Worm (Caenorhabditis elegans) whole organism, L4 larva: ENCODE results near the gene orc-3.
A peak's percentile ranks its signal among the peaks of the same experiment; 100 is the strongest.

Source experiments
- F37D6.2 ChIP-seq: sonication (generic microtip); optimal IDR thresholded peaks from 2 replicates; lab custom pipeline; 2016; ENCODE audit warnings: mild to moderate bottlenecking, missing genetic modification characterization, missing compliant biosample characterization
- R02D3.7 ChIP-seq: fragments of 150-350 bp; sonication (generic microtip); optimal IDR thresholded peaks from 3 replicates; lab custom pipeline; 2014; ENCODE audit warnings: missing biosample characterization, missing genetic modification characterization
- T20F7.1 ChIP-seq: fragments of 200-800 bp; sonication (Bioruptor generic); optimal IDR thresholded peaks from 2 replicates; lab custom pipeline; 2018; ENCODE audit warnings: mild to moderate bottlenecking, missing genetic modification characterization, missing compliant biosample characterization
- Y105C5A.15 ChIP-seq: fragments of 200-800 bp; sonication (Bioruptor generic); IDR thresholded peaks from 2 replicates; pipeline ENCODE4 v1.3.6; 2022; ENCODE audit warnings: missing genetic modification characterization, missing compliant biosample characterization
- Y48G9A.11 ChIP-seq: fragments of 200-800 bp; sonication (Bioruptor generic); IDR thresholded peaks from 2 replicates; pipeline ENCODE4 v1.3.6; 2022; ENCODE audit warnings: missing genetic modification reagents, missing genetic modification characterization, missing compliant biosample characterization
- Y75B8A.6 ChIP-seq: fragments of 200-800 bp; sonication (Bioruptor generic); IDR thresholded peaks from 2 replicates; pipeline ENCODE4 v1.3.6; 2022; ENCODE audit warnings: missing genetic modification reagents, missing genetic modification characterization, missing compliant biosample characterization
- attf-4 ChIP-seq: sonication (generic microtip); optimal IDR thresholded peaks from 3 replicates; lab custom pipeline; 2017; ENCODE audit warnings: missing biosample characterization, missing genetic modification characterization
- ceh-44 ChIP-seq: fragments of 200-800 bp; sonication (Bioruptor generic); IDR thresholded peaks from 2 replicates; pipeline ENCODE4 v1.3.6; 2022; ENCODE audit warnings: missing genetic modification reagents, missing genetic modification characterization, missing compliant biosample characterization
- daf-16 ChIP-seq, 3 experiments: sonication (generic microtip); optimal IDR thresholded peaks; 2 replicates each; lab custom pipeline; 2016 to 2017; ENCODE audit warnings: missing genetic modification characterization in 3 of 3, missing genetic modification reagents in 3 of 3, mild to moderate bottlenecking in 2 of 3, missing compliant biosample characterization in 2 of 3, missing biosample characterization in 1 of 3, moderate library complexity in 1 of 3
- dmd-6 ChIP-seq: fragments of 200-800 bp; sonication (Bioruptor generic); IDR thresholded peaks from 2 replicates; pipeline ENCODE4 v1.3.6; 2022; ENCODE audit warnings: missing genetic modification reagents, missing genetic modification characterization, missing compliant biosample characterization
- dmd-8 ChIP-seq: fragments of 200-800 bp; sonication (Bioruptor generic); IDR thresholded peaks from 2 replicates; pipeline ENCODE4 v1.3.6; 2022; ENCODE audit warnings: missing genetic modification characterization, missing compliant biosample characterization
- dpl-1 ChIP-seq: fragments of 150-350 bp; optimal IDR thresholded peaks from 2 replicates; lab custom pipeline; 2014; ENCODE audit warnings: missing biosample characterization, missing genetic modification reagents, missing genetic modification characterization
- duxl-1 ChIP-seq: sonication (generic microtip); optimal IDR thresholded peaks from 2 replicates; lab custom pipeline; 2016; ENCODE audit warnings: mild to moderate bottlenecking, missing genetic modification characterization, moderate library complexity, missing compliant biosample characterization; ENCODE audit not compliant: poor library complexity
- egl-27 ChIP-seq: sonication (generic microtip); optimal IDR thresholded peaks from 3 replicates; lab custom pipeline; 2017; ENCODE audit warnings: missing biosample characterization, missing genetic modification reagents, missing genetic modification characterization
- egl-43 ChIP-seq: fragments of 200-800 bp; sonication (Bioruptor generic); IDR thresholded peaks from 2 replicates; pipeline ENCODE4 v1.3.6; 2022; ENCODE audit warnings: missing genetic modification reagents, missing genetic modification characterization, missing compliant biosample characterization
- gei-8 ChIP-seq: fragments of 200-800 bp; sonication (Bioruptor generic); optimal IDR thresholded peaks from 2 replicates; lab custom pipeline; 2018; ENCODE audit warnings: mild to moderate bottlenecking, missing genetic modification characterization, missing compliant biosample characterization
- hif-1 ChIP-seq, 2 experiments: sonication (generic microtip); optimal IDR thresholded peaks; 2 replicates each; lab custom pipeline; 2016 to 2017; ENCODE audit warnings: missing compliant biosample characterization in 2 of 2, missing genetic modification characterization in 2 of 2, missing genetic modification reagents in 2 of 2, missing genotype in 2 of 2, mild to moderate bottlenecking in 1 of 2
- hlh-11 ChIP-seq: fragments of 200-800 bp; sonication (Bioruptor generic); optimal IDR thresholded peaks from 2 replicates; lab custom pipeline; 2018; ENCODE audit warnings: mild to moderate bottlenecking, missing genetic modification characterization, missing compliant biosample characterization
- hlh-30 ChIP-seq: sonication (generic microtip); optimal IDR thresholded peaks from 2 replicates; lab custom pipeline; 2017; ENCODE audit warnings: antibody characterized with exemption, mild to moderate bottlenecking, missing genetic modification characterization, missing compliant biosample characterization; ENCODE audit not compliant: insufficient read depth
- hmg-1.1 ChIP-seq: fragments of 200-800 bp; sonication (Bioruptor generic); IDR thresholded peaks from 2 replicates; pipeline ENCODE4 v1.3.6; 2022; ENCODE audit warnings: missing genetic modification reagents, missing genetic modification characterization, missing compliant biosample characterization
- lim-7 ChIP-seq: fragments of 200-800 bp; sonication (Bioruptor generic); IDR thresholded peaks from 2 replicates; pipeline ENCODE4 v1.3.6; 2022; ENCODE audit warnings: missing genetic modification characterization, missing compliant biosample characterization
- lin-1 ChIP-seq: fragments of 200-800 bp; sonication (Bioruptor generic); IDR thresholded peaks from 2 replicates; pipeline ENCODE4 v1.3.6; 2022; ENCODE audit warnings: missing genetic modification reagents, missing genetic modification characterization, missing compliant biosample characterization
- lir-3 ChIP-seq: sonication (generic microtip); optimal IDR thresholded peaks from 2 replicates; lab custom pipeline; 2016; ENCODE audit warnings: mild to moderate bottlenecking, missing genetic modification characterization, missing compliant biosample characterization
- lsy-2 ChIP-seq, 2 experiments: fragments of 150-350 bp in 1 of 2; sonication (generic microtip) in 1 of 2; optimal IDR thresholded peaks; 2 replicates each; lab custom pipeline; 2014 to 2017; ENCODE audit warnings: missing biosample characterization in 2 of 2, missing genetic modification characterization in 2 of 2
- mdt-29 ChIP-seq: fragments of 200-800 bp; sonication (Bioruptor generic); IDR thresholded peaks from 2 replicates; pipeline ENCODE4 v1.3.6; 2022; ENCODE audit warnings: missing genetic modification reagents, missing genetic modification characterization, missing compliant biosample characterization
- mep-1 ChIP-seq: fragments of 150-350 bp; sonication (generic microtip); optimal IDR thresholded peaks from 3 replicates; lab custom pipeline; 2014; ENCODE audit warnings: missing biosample characterization, missing genetic modification characterization
- mes-2 ChIP-seq: sonication (generic microtip); optimal IDR thresholded peaks from 2 replicates; lab custom pipeline; 2016; ENCODE audit warnings: missing genotype, mild to moderate bottlenecking, missing genetic modification characterization, missing compliant biosample characterization; ENCODE audit not compliant: poor library complexity, severe bottlenecking
- nhr-10 ChIP-seq: fragments of 150-350 bp; optimal IDR thresholded peaks from 2 replicates; lab custom pipeline; 2014; ENCODE audit warnings: missing biosample characterization, missing genetic modification characterization
- nhr-102 ChIP-seq: sonication (generic microtip); optimal IDR thresholded peaks from 2 replicates; lab custom pipeline; 2016; ENCODE audit warnings: mild to moderate bottlenecking, missing genetic modification characterization, moderate library complexity, missing compliant biosample characterization
- nhr-11 ChIP-seq: fragments of 150-350 bp; optimal IDR thresholded peaks from 2 replicates; lab custom pipeline; 2014; ENCODE audit warnings: missing biosample characterization, missing genetic modification characterization
- nhr-237 ChIP-seq: sonication (generic microtip); optimal IDR thresholded peaks from 2 replicates; lab custom pipeline; 2017; ENCODE audit warnings: missing biosample characterization, missing genetic modification characterization
- nhr-28 ChIP-seq: fragments of 150-350 bp; optimal IDR thresholded peaks from 2 replicates; lab custom pipeline; 2014; ENCODE audit warnings: missing biosample characterization, missing genetic modification characterization
- nhr-42 ChIP-seq: fragments of 200-800 bp; sonication (Bioruptor generic); IDR thresholded peaks from 2 replicates; pipeline ENCODE4 v1.3.6; 2022; ENCODE audit warnings: missing genetic modification characterization, missing compliant biosample characterization
- nhr-77 ChIP-seq: fragments of 150-350 bp; optimal IDR thresholded peaks from 2 replicates; lab custom pipeline; 2014; ENCODE audit warnings: missing biosample characterization, missing genetic modification characterization
- pha-4 ChIP-seq, 2 experiments: fragments of 150-350 bp in 1 of 2; fragments of 200-800 bp in 1 of 2; sonication (Bioruptor generic) in 1 of 2; IDR thresholded peaks in 1 of 2; optimal IDR thresholded peaks in 1 of 2; 2 replicates each; pipeline versions ENCODE4 v1.3.6 to Lab custom; 2014 to 2022; ENCODE audit warnings: missing genetic modification characterization in 2 of 2, missing genetic modification reagents in 2 of 2, missing biosample characterization in 1 of 2, missing compliant biosample characterization in 1 of 2
- php-3 ChIP-seq: fragments of 200-800 bp; sonication (Bioruptor generic); IDR thresholded peaks from 2 replicates; pipeline ENCODE4 v1.3.6; 2022; ENCODE audit warnings: missing genetic modification reagents, missing genetic modification characterization, missing compliant biosample characterization
- pqm-1 ChIP-seq: sonication (generic microtip); optimal IDR thresholded peaks from 2 replicates; lab custom pipeline; 2017; ENCODE audit warnings: missing biosample characterization, missing genetic modification characterization
- sdz-12 ChIP-seq: fragments of 200-800 bp; sonication (Bioruptor generic); optimal IDR thresholded peaks from 2 replicates; lab custom pipeline; 2018; ENCODE audit warnings: mild to moderate bottlenecking, missing genetic modification characterization, missing compliant biosample characterization
- spr-3 ChIP-seq: fragments of 200-800 bp; sonication (Bioruptor generic); optimal IDR thresholded peaks from 2 replicates; lab custom pipeline; 2018; ENCODE audit warnings: mild to moderate bottlenecking, missing genetic modification characterization, missing compliant biosample characterization
- tag-97 ChIP-seq: fragments of 200-800 bp; sonication (Bioruptor generic); IDR thresholded peaks from 2 replicates; pipeline ENCODE4 v1.3.6; 2022; ENCODE audit warnings: missing genetic modification characterization, missing compliant biosample characterization
- tra-1 ChIP-seq: fragments of 200-800 bp; sonication (Bioruptor generic); IDR thresholded peaks from 2 replicates; pipeline ENCODE4 v1.3.6; 2022; ENCODE audit warnings: missing genetic modification reagents, missing genetic modification characterization, missing compliant biosample characterization
- unc-130 ChIP-seq: sonication (generic microtip); optimal IDR thresholded peaks from 2 replicates; lab custom pipeline; 2016; ENCODE audit warnings: missing genetic modification reagents, missing genetic modification characterization, missing compliant biosample characterization
- zag-1 ChIP-seq: fragments of 150-350 bp; optimal IDR thresholded peaks from 2 replicates; lab custom pipeline; 2014; ENCODE audit warnings: missing biosample characterization, missing genetic modification characterization
- zip-11 ChIP-seq: fragments of 200-800 bp; sonication (Bioruptor generic); IDR thresholded peaks from 2 replicates; pipeline ENCODE4 v1.3.6; 2022; ENCODE audit warnings: missing genetic modification characterization, missing compliant biosample characterization
- ztf-7 ChIP-seq: fragments of 150-350 bp; optimal IDR thresholded peaks from 2 replicates; lab custom pipeline; 2014; ENCODE audit warnings: missing biosample characterization, missing genetic modification characterization

orc-3 gene

ce11 chrIII:1243199-1243598 is 35.3 kb downstream of the orc-3 start, which contains the start of gene fbxa-63 (continued):
- TF ChIP-seq T20F7.1 (GFP tag; lab: Kevin White, UChicago), result no peak
- TF ChIP-seq hlh-30, result peak; percentile 24
- TF ChIP-seq duxl-1 (tag; lab: Kevin White, UChicago), result no peak
- no peak for TF ChIP-seq attf-4
- no peak for TF ChIP-seq lim-7 (GFP tag; lab: Robert Waterston, UW)
- no peak for TF ChIP-seq F37D6.2 (tag; lab: Kevin White, UChicago)
- TF ChIP-seq nhr-10 (tag; lab: Kevin White, UChicago), result no peak
- TF ChIP-seq ztf-7 (tag; lab: Kevin White, UChicago), result no peak
- TF ChIP-seq R02D3.7 (tag; lab: Kevin White, UChicago), result no peak
- no peak for TF ChIP-seq spr-3 (GFP tag; lab: Kevin White, UChicago)
- no peak for TF ChIP-seq gei-8 (GFP tag; lab: Kevin White, UChicago)
- TF ChIP-seq lsy-2 (tag; optimal IDR thresholded peaks at IDR 0.05; lab: Kevin White, UChicago), result peak in 1 of 2 experiments; percentile 54

- no peak for TF ChIP-seq nhr-102 (tag; lab: Kevin White, UChicago)
- no peak for TF ChIP-seq zip-11 (GFP tag; lab: Robert Waterston, UW)
- TF ChIP-seq nhr-42, result no peak
- TF ChIP-seq tra-1 (GFP tag; lab: Robert Waterston, UW), result no peak
- TF ChIP-seq attf-4, result no peak
- TF ChIP-seq Y75B8A.6 (GFP tag; lab: Robert Waterston, UW), result no peak
- TF ChIP-seq egl-43 (GFP tag; lab: Robert Waterston, UW), result no peak
- TF ChIP-seq sdz-12 (GFP tag; lab: Kevin White, UChicago), result no peak
- TF ChIP-seq tag-97 (GFP tag; lab: Robert Waterston, UW), result no peak
- TF ChIP-seq egl-27, result no peak
- TF ChIP-seq nhr-237 (tag; lab: Kevin White, UChicago), result no peak
- TF ChIP-seq ceh-44 (GFP tag; lab: Robert Waterston, UW), result no peak
- no peak for TF ChIP-seq lir-3
- no peak for TF ChIP-seq duxl-1 (tag; lab: Kevin White, UChicago)
- no peak for TF ChIP-seq lim-7 (GFP tag; lab: Robert Waterston, UW)
- no peak for TF ChIP-seq nhr-77 (tag; lab: Kevin White, UChicago)
Measured at ce11 chrIII:1248335-1248734, 40.4 kb downstream of the orc-3 start.

ce11 chrIII:1249111-1249583 is 41.2 kb downstream of the orc-3 start, which contains the start of the genes fbxa-76 and fbxa-77:
TSS of gene fbxa-76 (minus strand) at chrIII:1249161.
TSS of gene fbxa-77 (plus strand) at chrIII:1249475.
- no peak for TF ChIP-seq mdt-29
- peak; percentile 23 for TF ChIP-seq hlh-30
- peak; percentile 40 for TF ChIP-seq pqm-1 (tag; lab: Kevin White, UChicago)
- TF ChIP-seq nhr-77 (tag; lab: Kevin White, UChicago), result peak; percentile 6
- TF ChIP-seq lsy-2 (tag; optimal IDR thresholded peaks at IDR 0.05; lab: Kevin White, UChicago), result peak in 1 of 2 experiments; percentile 60
- TF ChIP-seq nhr-11, result no peak
- peak; percentile 62 for TF ChIP-seq duxl-1 (tag; lab: Kevin White, UChicago)
- no peak for TF ChIP-seq lir-3
- peak; percentile 52; the same call in 1 of the 2 replicates for TF ChIP-seq php-3
- TF ChIP-seq lin-1, result 0 out of 2 replicates have a peak, but pooled peaks have one; percentile 32
- no peak for TF ChIP-seq pha-4 (GFP tag; IDR thresholded peaks at IDR 0.05; lab: Robert Waterston, UW)
- peak; percentile 70 for TF ChIP-seq pha-4 (tag; optimal IDR thresholded peaks at IDR 0.05; lab: Kevin White, UChicago)
- TF ChIP-seq hmg-1.1 (GFP tag; lab: Robert Waterston, UW), result 0 out of 2 replicates have a peak, but pooled peaks have one; percentile 26
- TF ChIP-seq hif-1 (tag; optimal IDR thresholded peaks at IDR 0.05; lab: Kevin White, UChicago), result peak in 1 of 2 experiments; percentile 25
- peak; percentile 33 for TF ChIP-seq mep-1 (tag; lab: Kevin White, UChicago)
- TF ChIP-seq dpl-1, result peak; percentile 46
- peak; percentile 61 for TF ChIP-seq hlh-11 (tag; lab: Kevin White, UChicago)
- no peak for TF ChIP-seq zag-1 (tag; lab: Kevin White, UChicago)
- no peak for TF ChIP-seq dmd-8 (GFP tag; lab: Robert Waterston, UW)
- peak; percentile 27 for TF ChIP-seq nhr-28 (tag; lab: Kevin White, UChicago)
- no peak for TF ChIP-seq unc-130
- TF ChIP-seq dmd-6 (GFP tag; lab: Robert Waterston, UW), result peak; percentile 65
- no peak for TF ChIP-seq daf-16 (GFP tag; optimal IDR thresholded peaks at IDR 0.05; lab: Kevin White, UChicago)
- TF ChIP-seq daf-16 (tag; optimal IDR thresholded peaks at IDR 0.05; lab: Kevin White, UChicago), result peak; percentile 53
- TF ChIP-seq sdz-12 (GFP tag; lab: Kevin White, UChicago), result no peak
- no peak for TF ChIP-seq Y48G9A.11
- peak; percentile 70 for TF ChIP-seq mes-2 (tag; lab: Kevin White, UChicago)
- no peak for TF ChIP-seq Y105C5A.15
